Fruit fly (Drosophila melanogaster): Measurements from ENCODE around the gene Targ1.

The Targ1 gene

DNA sequence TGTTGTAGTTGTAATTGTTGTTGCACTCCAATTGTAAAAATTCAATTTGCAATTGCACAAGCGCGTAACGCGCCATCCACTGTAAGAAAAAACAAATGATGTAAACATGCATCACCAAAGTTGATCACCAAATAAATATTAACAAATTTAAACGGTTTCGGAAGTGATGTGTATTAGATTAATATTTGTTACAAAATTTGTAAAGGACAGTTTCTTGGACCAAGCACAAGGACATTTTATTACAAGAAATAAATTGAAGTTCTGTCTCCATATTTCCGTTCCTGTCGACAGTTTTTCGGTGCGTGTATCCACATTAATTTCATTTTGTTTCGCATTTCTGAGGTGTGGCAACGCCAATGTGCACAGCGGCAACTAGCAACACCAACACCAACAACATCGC, 27.1 kb upstream of the Targ1 start (continued):
- TF ChIP-seq CG6276 (GFP tag; optimal IDR thresholded peaks at IDR 0.05) (peak; percentile 88), CG6163 (GFP tag; IDR thresholded peaks at IDR 0.05) (peak; percentile 60), CG32006 (GFP tag; optimal IDR thresholded peaks at IDR 0.05) (peak; percentile 90), Ets21C (GFP tag; optimal IDR thresholded peaks at IDR 0.05) (no peak), dac (GFP tag; optimal IDR thresholded peaks at IDR 0.05) (peak; percentile 78), CG8119 (GFP tag; IDR thresholded peaks at IDR 0.05) (peak; percentile 89), fd59A (GFP tag; optimal IDR thresholded peaks at IDR 0.05) (no peak)

DNA sequence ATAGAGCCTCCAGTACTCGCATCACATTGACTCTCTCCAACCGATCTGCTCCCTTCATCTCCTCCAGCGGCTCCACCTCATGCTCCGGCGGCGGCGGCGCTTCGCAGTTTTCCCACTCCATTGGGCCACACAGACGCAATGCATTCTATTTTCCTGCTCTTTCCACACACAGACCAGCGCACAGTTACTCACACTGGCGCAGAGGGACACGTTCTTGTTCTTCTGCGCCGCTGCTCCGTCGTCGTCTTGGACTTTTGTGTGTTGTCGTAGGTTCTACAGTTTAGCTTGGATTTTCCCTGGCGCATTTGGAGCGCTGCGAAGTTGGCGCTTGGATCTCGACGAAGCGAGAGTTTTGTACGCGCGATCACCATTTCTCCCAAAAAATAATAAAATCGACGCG, 23.6 kb upstream of the Targ1 start, which contains the start of gene Eip78C:
Gene Eip78C (plus strand): TSS at position 301 of the 400 bp plus-strand sequence.
- 0 out of 3 replicates have a peak, but pooled peaks have one; percentile 12 for TF ChIP-seq CG6163 (GFP tag; IDR thresholded peaks at IDR 0.05)
- no peak for TF ChIP-seq CG10631 (GFP tag; optimal IDR thresholded peaks at IDR 0.05)
- TF ChIP-seq CG6276 (GFP tag; optimal IDR thresholded peaks at IDR 0.05), result peak; percentile 17
- TF ChIP-seq Gug (GFP tag; IDR thresholded peaks at IDR 0.05), result peak; percentile 34; the same call in 1 of the 2 replicates
- no peak for TF ChIP-seq Blimp-1 (GFP tag; optimal IDR thresholded peaks at IDR 0.05)
- peak; percentile 30 for TF ChIP-seq Eip78C (GFP tag)

- TF ChIP-seq CG3032 (tag; optimal IDR thresholded peaks at IDR 0.05) (no peak), CG11294 (GFP tag; IDR thresholded peaks at IDR 0.05) (no peak), CG8632 (GFP tag; optimal IDR thresholded peaks at IDR 0.05) (no peak), CG6808 (GFP tag; optimal IDR thresholded peaks at IDR 0.05) (no peak), Hr4 (GFP tag; optimal IDR thresholded peaks at IDR 0.05) (no peak), Lpt (GFP tag; optimal IDR thresholded peaks at IDR 0.05) (peak; percentile 9), Sox102F (GFP tag; optimal IDR thresholded peaks at IDR 0.05) (no peak), CG6163 (GFP tag; IDR thresholded peaks at IDR 0.05) (0 out of 3 replicates have a peak, but pooled peaks have one; percentile 27), esn (GFP tag; optimal IDR thresholded peaks at IDR 0.05) (no peak), Met (GFP tag; optimal IDR thresholded peaks at IDR 0.05) (no peak), CG10631 (GFP tag; optimal IDR thresholded peaks at IDR 0.05) (no peak), fd85E (GFP tag; optimal IDR thresholded peaks at IDR 0.05) (no peak), Blimp-1 (GFP tag; optimal IDR thresholded peaks at IDR 0.05) (no peak), topi (GFP tag; optimal IDR thresholded peaks at IDR 0.05) (no peak), spab (GFP tag; optimal IDR thresholded peaks at IDR 0.05) (no peak), Eip78C (GFP tag) (peak; percentile 62), fd59A (GFP tag; optimal IDR thresholded peaks at IDR 0.05) (no peak), CG16779 (tag; optimal IDR thresholded peaks at IDR 0.05) (no peak), CG31627 (GFP tag; optimal IDR thresholded peaks at IDR 0.05) (no peak), CG11902 (GFP tag; optimal IDR thresholded peaks at IDR 0.05) (no peak), CG11762 (GFP tag; optimal IDR thresholded peaks at IDR 0.05; ENCODE audit: insufficient read depth) (no peak)
Observed at dm6 chr3L:21225642-21226041, 23.0 kb upstream of the Targ1 start.

DNA sequence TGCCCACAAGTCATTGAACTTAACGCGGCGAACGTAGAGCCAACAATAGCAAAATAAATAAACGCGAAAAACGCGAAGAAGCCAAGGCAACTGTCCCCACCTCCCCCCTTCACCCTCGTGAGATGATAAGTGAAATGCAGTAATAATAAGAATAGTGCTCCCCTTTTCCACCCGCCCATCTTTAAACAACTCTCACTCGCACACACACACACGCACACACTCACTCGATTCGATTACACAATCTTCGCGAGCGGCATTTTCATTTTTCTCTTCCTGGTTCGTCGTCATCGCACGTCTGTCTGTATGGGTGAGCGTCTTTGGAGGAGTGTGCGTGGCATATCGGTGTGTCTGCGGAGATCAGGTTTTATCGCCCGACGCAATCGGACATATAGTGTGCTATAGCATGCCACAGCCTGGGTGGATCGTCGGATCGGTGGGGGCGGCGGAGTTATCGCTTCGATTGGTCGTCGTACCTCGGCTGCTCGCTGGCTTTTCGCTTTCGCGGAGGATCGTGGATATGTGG, 22.1 kb upstream of the Targ1 start:
- TF ChIP-seq CG15336 (GFP tag; IDR thresholded peaks at IDR 0.05) (peak; percentile 21; the same call in 1 of the 2 replicates), vri (GFP tag; optimal IDR thresholded peaks at IDR 0.05) (peak; percentile 88), achi (GFP tag; optimal IDR thresholded peaks at IDR 0.05) (no peak), fd85E (GFP tag; optimal IDR thresholded peaks at IDR 0.05) (peak; percentile 5), Sox14 (GFP tag; optimal IDR thresholded peaks at IDR 0.05) (peak; percentile 21), salr (GFP tag; optimal IDR thresholded peaks at IDR 0.05) (no peak), Hr38 (GFP tag; optimal IDR thresholded peaks at IDR 0.05) (no peak), CG8319 (GFP tag; optimal IDR thresholded peaks at IDR 0.05) (no peak), Lpt (GFP tag; optimal IDR thresholded peaks at IDR 0.05) (peak; percentile 79), CG6854 (GFP tag; optimal IDR thresholded peaks at IDR 0.05) (peak; percentile 83), CG16779 (tag; optimal IDR thresholded peaks at IDR 0.05) (no peak), CG6163 (GFP tag; IDR thresholded peaks at IDR 0.05) (peak; percentile 27; the same call in 2 of the 3 replicates), CG8119 (GFP tag; IDR thresholded peaks at IDR 0.05) (no peak), ss (GFP tag; optimal IDR thresholded peaks at IDR 0.05) (peak; percentile 28 to 42), Eip78C (GFP tag) (peak; percentile 89), svp (GFP tag) (peak; percentile 95), net (GFP tag; optimal IDR thresholded peaks at IDR 0.05) (no peak), Blimp-1 (GFP tag; optimal IDR thresholded peaks at IDR 0.05) (peak; percentile 90), CG4318 (GFP tag; optimal IDR thresholded peaks at IDR 0.05) (no peak), Eip93F (GFP tag; optimal IDR thresholded peaks at IDR 0.05) (no peak), lz (GFP tag; optimal IDR thresholded peaks at IDR 0.05) (peak; percentile 33), Gug (GFP tag; IDR thresholded peaks at IDR 0.05) (no peak), Met (GFP tag; optimal IDR thresholded peaks at IDR 0.05) (peak; percentile 47), Ets21C (GFP tag; optimal IDR thresholded peaks at IDR 0.05) (no peak), dac (GFP tag; optimal IDR thresholded peaks at IDR 0.05) (no peak), CG10631 (GFP tag; optimal IDR thresholded peaks at IDR 0.05) (no peak), CG6792 (GFP tag; optimal IDR thresholded peaks at IDR 0.05) (no peak), Eip75B (GFP tag; optimal IDR thresholded peaks at IDR 0.05) (peak; percentile 56), cyc (GFP tag; optimal IDR thresholded peaks at IDR 0.05) (peak; percentile 44)

All from whole organism, prepupa.